Worm (Caenorhabditis elegans): Measurements from ENCODE around the gene nkb-3.

Gene nkb-3

ce11 chrX:13747997-13748396, 22.4 kb downstream of the nkb-3 start (continued):
- TF ChIP-seq ceh-82 (tag; optimal IDR thresholded peaks at IDR 0.05) (no peak), ctbp-1 (GFP tag; IDR thresholded peaks at IDR 0.05) (no peak), lin-13 (GFP tag; optimal IDR thresholded peaks at IDR 0.05) (no peak), nhr-41 (GFP tag; IDR thresholded peaks at IDR 0.05) (no peak), mdl-1 (tag; optimal IDR thresholded peaks at IDR 0.05) (peak in 1 of 2 experiments; percentile 45), lin-1 (GFP tag; IDR thresholded peaks at IDR 0.05) (no peak), F10B5.3 (tag; optimal IDR thresholded peaks at IDR 0.05) (no peak), egl-27 (tag; optimal IDR thresholded peaks at IDR 0.05) (no peak), mes-2 (tag; optimal IDR thresholded peaks at IDR 0.05; ENCODE audit: poor library complexity, severe bottlenecking) (no peak), egl-43 (GFP tag; IDR thresholded peaks at IDR 0.05) (no peak), ces-1 (GFP tag; optimal IDR thresholded peaks at IDR 0.05) (no peak), ceh-20 (GFP tag; IDR thresholded peaks at IDR 0.05) (no peak), zfp-2 (tag; optimal IDR thresholded peaks at IDR 0.05) (no peak), zip-11 (GFP tag; IDR thresholded peaks at IDR 0.05) (no peak), dpl-1 (GFP tag; optimal IDR thresholded peaks at IDR 0.05) (no peak), skn-1 (tag; optimal IDR thresholded peaks at IDR 0.05) (no peak), nhr-10 (tag; optimal IDR thresholded peaks at IDR 0.05) (no peak), daf-12 (tag; optimal IDR thresholded peaks at IDR 0.05) (no peak), lir-3 (tag; optimal IDR thresholded peaks at IDR 0.05) (no peak), dve-1 (tag; optimal IDR thresholded peaks at IDR 0.05; ENCODE audit: insufficient read depth) (peak; percentile 10), Y48G9A.11 (GFP tag; IDR thresholded peaks at IDR 0.05) (no peak), sdz-12 (GFP tag; optimal IDR thresholded peaks at IDR 0.05) (no peak), Y105C5A.15 (GFP tag; IDR thresholded peaks at IDR 0.05) (no peak), lin-38 (GFP tag; IDR thresholded peaks at IDR 0.05) (no peak)

- TF ChIP-seq mdt-29 (GFP tag; IDR thresholded peaks at IDR 0.05) (no peak), snpc-1.2 (GFP tag; IDR thresholded peaks at IDR 0.05) (no peak), unc-62 (GFP tag; optimal IDR thresholded peaks at IDR 0.05 in 1 of 2) (peak in 1 of 2 experiments; percentile 10), unc-62 (tag; optimal IDR thresholded peaks at IDR 0.05) (no peak), spr-1 (tag; optimal IDR thresholded peaks at IDR 0.05) (no peak), F10B5.3 (tag; optimal IDR thresholded peaks at IDR 0.05) (no peak), lin-38 (GFP tag; IDR thresholded peaks at IDR 0.05) (0 out of 2 replicates have a peak, but pooled peaks have one; percentile 15), hmg-1.1 (GFP tag; IDR thresholded peaks at IDR 0.05) (no peak), mes-2 (tag; optimal IDR thresholded peaks at IDR 0.05; ENCODE audit: poor library complexity, severe bottlenecking) (peak; percentile 36), php-3 (GFP tag; IDR thresholded peaks at IDR 0.05) (no peak), spr-3 (GFP tag; optimal IDR thresholded peaks at IDR 0.05) (no peak), aha-1 (tag) (no peak)
Observed at ce11 chrX:13746661-13747365, 23.5 kb downstream of the nkb-3 start, which contains the start of gene nhr-71. Gene nhr-71, plus strand, starts transcription at chrX:13747315.

ce11 chrX:13746231-13746630, 24.1 kb downstream of the nkb-3 start:
- TF ChIP-seq hlh-30 (tag; optimal IDR thresholded peaks at IDR 0.05; ENCODE audit: insufficient read depth): peak; percentile 42
- peak; percentile 70 for TF ChIP-seq hlh-11 (tag; optimal IDR thresholded peaks at IDR 0.05)
- TF ChIP-seq daf-16 (GFP tag; optimal IDR thresholded peaks at IDR 0.05): no peak
- peak; percentile 70 for TF ChIP-seq daf-16 (tag; optimal IDR thresholded peaks at IDR 0.05)
- no peak for TF ChIP-seq ctbp-1 (GFP tag; IDR thresholded peaks at IDR 0.05)
- peak; percentile 79 for TF ChIP-seq dmd-6 (GFP tag; IDR thresholded peaks at IDR 0.05)
- TF ChIP-seq mes-2 (tag; optimal IDR thresholded peaks at IDR 0.05; ENCODE audit: poor library complexity, severe bottlenecking): no peak
- peak; percentile 20 for TF ChIP-seq pqm-1 (tag; optimal IDR thresholded peaks at IDR 0.05)
- peak; percentile 8 for TF ChIP-seq dve-1 (tag; optimal IDR thresholded peaks at IDR 0.05; ENCODE audit: insufficient read depth)
- TF ChIP-seq nhr-28 (tag; optimal IDR thresholded peaks at IDR 0.05): peak; percentile 15
